Worm (Caenorhabditis elegans) whole organism, L4 larva: ENCODE results near the gene F13D12.3.
A peak's percentile ranks its signal among the peaks of the same experiment; 100 is the strongest.

ENCODE experiments used
- F10B5.3 ChIP-seq: sonication (generic microtip); optimal IDR thresholded peaks from 2 replicates; lab custom pipeline; 2016; ENCODE audit warnings: mild to moderate bottlenecking, missing genetic modification characterization, missing compliant biosample characterization
- F26F4.8 ChIP-seq: fragments of 200-800 bp; sonication (Bioruptor generic); conservative IDR thresholded peaks from 2 replicates; pipeline ENCODE4 v1.3.6; 2022; ENCODE audit warnings: missing genetic modification characterization, missing compliant biosample characterization
- F37D6.2 ChIP-seq: sonication (generic microtip); optimal IDR thresholded peaks from 2 replicates; lab custom pipeline; 2016; ENCODE audit warnings: mild to moderate bottlenecking, missing genetic modification characterization, missing compliant biosample characterization
- F49E8.2 ChIP-seq: sonication (generic microtip); optimal IDR thresholded peaks from 2 replicates; lab custom pipeline; 2016; ENCODE audit warnings: missing compliant biosample characterization, mild to moderate bottlenecking, missing genetic modification characterization, borderline replicate concordance
- R02D3.7 ChIP-seq: fragments of 150-350 bp; sonication (generic microtip); optimal IDR thresholded peaks from 3 replicates; lab custom pipeline; 2014; ENCODE audit warnings: missing biosample characterization, missing genetic modification characterization
- T20F7.1 ChIP-seq: fragments of 200-800 bp; sonication (Bioruptor generic); optimal IDR thresholded peaks from 2 replicates; lab custom pipeline; 2018; ENCODE audit warnings: mild to moderate bottlenecking, missing genetic modification characterization, missing compliant biosample characterization
- Y48G9A.11 ChIP-seq: fragments of 200-800 bp; sonication (Bioruptor generic); IDR thresholded peaks from 2 replicates; pipeline ENCODE4 v1.3.6; 2022; ENCODE audit warnings: missing genetic modification reagents, missing genetic modification characterization, missing compliant biosample characterization
- ZK546.5 ChIP-seq, 2 experiments: sonication (generic microtip); optimal IDR thresholded peaks; 2 replicates each; lab custom pipeline; 2017; ENCODE audit warnings: missing biosample characterization in 2 of 2, missing genetic modification characterization in 2 of 2
- arid-1 ChIP-seq: fragments of 200-800 bp; sonication (Bioruptor generic); conservative IDR thresholded peaks from 2 replicates; pipeline ENCODE4 v1.3.6; 2022; ENCODE audit warnings: missing genetic modification reagents, missing genetic modification characterization, missing compliant biosample characterization
- attf-4 ChIP-seq: sonication (generic microtip); optimal IDR thresholded peaks from 3 replicates; lab custom pipeline; 2017; ENCODE audit warnings: missing biosample characterization, missing genetic modification characterization
- ceh-28 ChIP-seq: fragments of 150-350 bp; optimal IDR thresholded peaks from 2 replicates; lab custom pipeline; 2014; ENCODE audit warnings: missing biosample characterization, missing genetic modification reagents, missing genetic modification characterization
- ceh-32 ChIP-seq: sonication (generic microtip); optimal IDR thresholded peaks from 2 replicates; lab custom pipeline; 2016; ENCODE audit warnings: mild to moderate bottlenecking, missing genetic modification characterization, missing compliant biosample characterization; ENCODE audit not compliant: poor library complexity
- ceh-44 ChIP-seq: fragments of 200-800 bp; sonication (Bioruptor generic); IDR thresholded peaks from 2 replicates; pipeline ENCODE4 v1.3.6; 2022; ENCODE audit warnings: missing genetic modification reagents, missing genetic modification characterization, missing compliant biosample characterization
- ceh-62 ChIP-seq: sonication (generic microtip); optimal IDR thresholded peaks from 2 replicates; lab custom pipeline; 2017; ENCODE audit warnings: missing biosample characterization, missing genetic modification characterization
- ctbp-1 ChIP-seq: fragments of 200-800 bp; sonication (Bioruptor generic); IDR thresholded peaks from 2 replicates; pipeline ENCODE4 v1.3.6; 2022; ENCODE audit warnings: missing genetic modification reagents, missing genetic modification characterization, missing compliant biosample characterization
- daf-8 ChIP-seq: fragments of 200-800 bp; sonication (Bioruptor generic); IDR thresholded peaks from 2 replicates; pipeline ENCODE4 v1.3.6; 2022; ENCODE audit warnings: missing genetic modification characterization, missing compliant biosample characterization
- dmd-9 ChIP-seq: fragments of 200-800 bp; sonication (Bioruptor generic); IDR thresholded peaks from 2 replicates; pipeline ENCODE4 v1.3.6; 2022; ENCODE audit warnings: missing genetic modification reagents, missing genetic modification characterization, missing compliant biosample characterization
- dve-1 ChIP-seq: sonication (generic microtip); optimal IDR thresholded peaks from 2 replicates; lab custom pipeline; 2017; ENCODE audit warnings: antibody characterized with exemption, mild to moderate bottlenecking, missing genetic modification characterization, missing compliant biosample characterization; ENCODE audit not compliant: insufficient read depth
- fkh-10 ChIP-seq: fragments of 150-350 bp; optimal IDR thresholded peaks from 2 replicates; lab custom pipeline; 2014; ENCODE audit warnings: missing biosample characterization, missing genetic modification reagents, missing genetic modification characterization
- hmg-1.1 ChIP-seq: fragments of 200-800 bp; sonication (Bioruptor generic); IDR thresholded peaks from 2 replicates; pipeline ENCODE4 v1.3.6; 2022; ENCODE audit warnings: missing genetic modification reagents, missing genetic modification characterization, missing compliant biosample characterization
- lin-13 ChIP-seq: fragments of 150-350 bp; optimal IDR thresholded peaks from 2 replicates; lab custom pipeline; 2014; ENCODE audit warnings: missing biosample characterization, missing genetic modification reagents, missing genetic modification characterization
- lin-29 ChIP-seq: fragments of 200-800 bp; sonication (Bioruptor generic); IDR thresholded peaks from 2 replicates; pipeline ENCODE4 v1.3.6; 2022; ENCODE audit warnings: missing genetic modification reagents, missing genetic modification characterization, missing compliant biosample characterization
- lin-38 ChIP-seq: fragments of 200-800 bp; sonication (Bioruptor generic); IDR thresholded peaks from 2 replicates; pipeline ENCODE4 v1.3.6; 2022; ENCODE audit warnings: missing genetic modification reagents, missing genetic modification characterization, missing compliant biosample characterization
- lir-3 ChIP-seq: sonication (generic microtip); optimal IDR thresholded peaks from 2 replicates; lab custom pipeline; 2016; ENCODE audit warnings: mild to moderate bottlenecking, missing genetic modification characterization, missing compliant biosample characterization
- lsy-2 ChIP-seq, 2 experiments: fragments of 150-350 bp in 1 of 2; sonication (generic microtip) in 1 of 2; optimal IDR thresholded peaks; 2 replicates each; lab custom pipeline; 2014 to 2017; ENCODE audit warnings: missing biosample characterization in 2 of 2, missing genetic modification characterization in 2 of 2
- mdt-29 ChIP-seq: fragments of 200-800 bp; sonication (Bioruptor generic); IDR thresholded peaks from 2 replicates; pipeline ENCODE4 v1.3.6; 2022; ENCODE audit warnings: missing genetic modification reagents, missing genetic modification characterization, missing compliant biosample characterization
- mep-1 ChIP-seq: fragments of 150-350 bp; sonication (generic microtip); optimal IDR thresholded peaks from 3 replicates; lab custom pipeline; 2014; ENCODE audit warnings: missing biosample characterization, missing genetic modification characterization
- mes-2 ChIP-seq: sonication (generic microtip); optimal IDR thresholded peaks from 2 replicates; lab custom pipeline; 2016; ENCODE audit warnings: missing genotype, mild to moderate bottlenecking, missing genetic modification characterization, missing compliant biosample characterization; ENCODE audit not compliant: poor library complexity, severe bottlenecking
- nhr-10 ChIP-seq: fragments of 150-350 bp; optimal IDR thresholded peaks from 2 replicates; lab custom pipeline; 2014; ENCODE audit warnings: missing biosample characterization, missing genetic modification characterization
- nhr-111 ChIP-seq: fragments of 200-800 bp; sonication (Bioruptor generic); optimal IDR thresholded peaks from 2 replicates; lab custom pipeline; 2018; ENCODE audit warnings: mild to moderate bottlenecking, missing genetic modification characterization, missing compliant biosample characterization
- nhr-237 ChIP-seq: sonication (generic microtip); optimal IDR thresholded peaks from 2 replicates; lab custom pipeline; 2017; ENCODE audit warnings: missing biosample characterization, missing genetic modification characterization
- nhr-48 ChIP-seq: sonication (generic microtip); optimal IDR thresholded peaks from 2 replicates; lab custom pipeline; 2016; ENCODE audit warnings: mild to moderate bottlenecking, missing genetic modification characterization, missing compliant biosample characterization
- nhr-6 ChIP-seq: fragments of 150-350 bp; optimal IDR thresholded peaks from 2 replicates; lab custom pipeline; 2014; ENCODE audit warnings: missing biosample characterization, missing genetic modification characterization
- nhr-77 ChIP-seq: fragments of 150-350 bp; optimal IDR thresholded peaks from 2 replicates; lab custom pipeline; 2014; ENCODE audit warnings: missing biosample characterization, missing genetic modification characterization
- pha-4 ChIP-seq, 2 experiments: fragments of 150-350 bp in 1 of 2; fragments of 200-800 bp in 1 of 2; sonication (Bioruptor generic) in 1 of 2; IDR thresholded peaks in 1 of 2; optimal IDR thresholded peaks in 1 of 2; 2 replicates each; pipeline versions ENCODE4 v1.3.6 to Lab custom; 2014 to 2022; ENCODE audit warnings: missing genetic modification characterization in 2 of 2, missing genetic modification reagents in 2 of 2, missing biosample characterization in 1 of 2, missing compliant biosample characterization in 1 of 2
- rbr-2 ChIP-seq: sonication (generic microtip); optimal IDR thresholded peaks from 2 replicates; lab custom pipeline; 2016; ENCODE audit warnings: missing genotype, missing genetic modification characterization, missing compliant biosample characterization
- sdz-12 ChIP-seq: fragments of 200-800 bp; sonication (Bioruptor generic); optimal IDR thresholded peaks from 2 replicates; lab custom pipeline; 2018; ENCODE audit warnings: mild to moderate bottlenecking, missing genetic modification characterization, missing compliant biosample characterization
- set-16 ChIP-seq: fragments of 200-800 bp; sonication (Bioruptor generic); IDR thresholded peaks from 2 replicates; pipeline ENCODE4 v1.3.6; 2022; ENCODE audit warnings: missing genetic modification reagents, missing genetic modification characterization, missing compliant biosample characterization
- snpc-1.2 ChIP-seq: fragments of 200-800 bp; sonication (Bioruptor generic); IDR thresholded peaks from 2 replicates; pipeline ENCODE4 v1.3.6; 2022; ENCODE audit warnings: missing genetic modification reagents, missing genetic modification characterization, missing compliant biosample characterization
- spr-1 ChIP-seq: sonication (generic microtip); optimal IDR thresholded peaks from 2 replicates; lab custom pipeline; 2016; ENCODE audit warnings: mild to moderate bottlenecking, missing genetic modification characterization, missing compliant biosample characterization
- unc-130 ChIP-seq: sonication (generic microtip); optimal IDR thresholded peaks from 2 replicates; lab custom pipeline; 2016; ENCODE audit warnings: missing genetic modification reagents, missing genetic modification characterization, missing compliant biosample characterization
- zfp-2 ChIP-seq: sonication (generic microtip); optimal IDR thresholded peaks from 2 replicates; lab custom pipeline; 2016; ENCODE audit warnings: mild to moderate bottlenecking, missing genetic modification characterization, missing compliant biosample characterization
- zip-11 ChIP-seq: fragments of 200-800 bp; sonication (Bioruptor generic); IDR thresholded peaks from 2 replicates; pipeline ENCODE4 v1.3.6; 2022; ENCODE audit warnings: missing genetic modification characterization, missing compliant biosample characterization

Gene F13D12.3

DNA sequence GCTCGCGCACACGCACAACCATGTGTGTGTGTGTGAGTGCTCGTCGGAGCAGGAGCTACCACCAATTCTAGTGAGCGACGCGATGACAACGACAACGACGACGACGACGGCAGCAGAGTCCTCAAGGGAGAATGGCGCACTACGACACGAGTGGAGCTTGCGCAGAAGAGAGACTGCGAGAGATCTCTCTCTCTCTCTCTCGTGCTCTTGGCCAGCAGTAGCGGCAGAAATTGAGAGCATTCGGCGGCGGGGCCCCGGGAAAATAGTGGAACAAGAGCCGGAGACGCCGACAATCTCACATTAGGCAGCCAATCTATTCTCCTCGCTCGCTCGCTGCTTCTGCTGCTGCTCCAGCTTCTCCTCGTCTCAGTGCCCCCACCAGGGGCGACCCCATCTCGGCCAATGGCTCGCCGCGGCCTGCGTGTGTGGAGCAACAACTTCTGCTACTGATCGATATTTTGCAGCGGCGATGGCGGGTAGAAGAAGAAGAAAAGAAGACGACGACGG, 26.6 kb downstream of the F13D12.3 start (continued):
- no peak for TF ChIP-seq mdt-29 (GFP tag; lab: Robert Waterston, UW)
- TF ChIP-seq nhr-6: peak; percentile 59
- TF ChIP-seq zfp-2 (tag; lab: Kevin White, UChicago): peak; percentile 5
- TF ChIP-seq snpc-1.2 (GFP tag; lab: Robert Waterston, UW): no peak
- no peak for TF ChIP-seq nhr-77 (tag; lab: Kevin White, UChicago)
- no peak for TF ChIP-seq lin-29
- peak; percentile 1 for TF ChIP-seq lin-13 (GFP tag; lab: Kevin White, UChicago)
- no peak for TF ChIP-seq F49E8.2
- peak; percentile 87 for TF ChIP-seq F37D6.2

DNA sequence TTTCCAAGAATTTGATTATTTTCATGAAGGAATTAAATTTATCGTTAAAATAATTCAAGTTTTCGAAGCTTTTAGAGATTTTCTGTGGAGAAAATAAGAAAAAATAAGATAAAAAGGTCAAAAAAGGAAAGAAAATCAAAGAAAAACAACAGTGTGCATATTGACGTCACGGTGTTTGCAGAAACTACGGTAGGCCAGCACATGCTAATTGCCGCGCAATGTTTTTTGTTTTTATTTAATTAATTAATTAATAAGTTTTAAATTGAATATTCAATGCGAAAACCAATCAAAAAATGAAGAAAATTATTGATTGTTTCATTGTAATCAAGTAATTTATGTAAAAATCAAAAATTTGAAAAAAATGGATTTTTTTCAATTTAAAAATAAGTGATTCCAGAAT, 27.7 kb downstream of the F13D12.3 start:
- TF ChIP-seq lir-3 (tag; lab: Kevin White, UChicago): no peak
- TF ChIP-seq nhr-111 (GFP tag; lab: Kevin White, UChicago): no peak
- TF ChIP-seq unc-130: no peak
- TF ChIP-seq T20F7.1 (GFP tag; lab: Kevin White, UChicago): peak; percentile 35
- TF ChIP-seq hmg-1.1 (GFP tag; lab: Robert Waterston, UW): no peak
- no peak for TF ChIP-seq sdz-12
- no peak for TF ChIP-seq snpc-1.2 (GFP tag; lab: Robert Waterston, UW)
- no peak for TF ChIP-seq arid-1 (GFP tag; lab: Robert Waterston, UW)
- 0 out of 2 replicates have a peak, but pooled peaks have one; percentile 9 for TF ChIP-seq lin-38 (GFP tag; lab: Robert Waterston, UW)
- TF ChIP-seq F26F4.8 (GFP tag; lab: Robert Waterston, UW): no peak
- peak; percentile 24 to 95 for TF ChIP-seq lsy-2 (tag; optimal IDR thresholded peaks at IDR 0.05; lab: Kevin White, UChicago)
- TF ChIP-seq mes-2 (tag; lab: Kevin White, UChicago): peak; percentile 15
- no peak for TF ChIP-seq Y48G9A.11 (GFP tag; lab: Robert Waterston, UW)
- no peak for TF ChIP-seq ceh-62

DNA sequence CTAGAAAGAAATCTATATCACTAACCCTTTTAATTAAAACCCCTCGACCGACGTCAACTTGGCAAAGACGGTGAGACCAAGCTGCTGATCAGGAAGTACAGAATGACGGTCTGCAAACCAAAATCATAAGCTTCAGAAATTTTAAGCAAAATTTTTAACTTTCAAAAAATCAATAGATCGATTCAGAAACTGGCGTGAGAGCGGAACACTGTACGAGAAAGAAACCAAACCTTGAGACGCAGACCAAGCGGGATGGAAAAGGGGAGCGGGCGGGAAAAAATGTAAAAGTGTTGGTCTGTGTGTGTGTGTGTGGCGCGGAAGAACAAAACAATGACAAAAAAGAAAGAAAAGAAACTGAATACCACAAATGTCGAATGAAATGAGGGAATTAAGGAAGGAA, 28.3 kb downstream of the F13D12.3 start, which contains the start of the genes F44E5.17 and gpb-1:
F44E5.17 (minus strand) TSS at position 101 of the 400 bp plus-strand sequence.
gpb-1 (minus strand) TSS at position 118 of the 400 bp plus-strand sequence.
- TF ChIP-seq pha-4 (GFP tag; IDR thresholded peaks at IDR 0.05; lab: Robert Waterston, UW) (0 out of 2 replicates have a peak, but pooled peaks have one; percentile 23), pha-4 (tag; optimal IDR thresholded peaks at IDR 0.05; lab: Kevin White, UChicago) (no peak), mep-1 (peak; percentile 20), set-16 (GFP tag; lab: Robert Waterston, UW) (no peak), lin-38 (GFP tag; lab: Robert Waterston, UW) (no peak), ceh-28 (tag; lab: Kevin White, UChicago) (peak; percentile 2), daf-8 (GFP tag; lab: Robert Waterston, UW) (no peak), dve-1 (tag; lab: Kevin White, UChicago) (peak; percentile 22), zip-11 (GFP tag; lab: Robert Waterston, UW) (no peak)

DNA sequence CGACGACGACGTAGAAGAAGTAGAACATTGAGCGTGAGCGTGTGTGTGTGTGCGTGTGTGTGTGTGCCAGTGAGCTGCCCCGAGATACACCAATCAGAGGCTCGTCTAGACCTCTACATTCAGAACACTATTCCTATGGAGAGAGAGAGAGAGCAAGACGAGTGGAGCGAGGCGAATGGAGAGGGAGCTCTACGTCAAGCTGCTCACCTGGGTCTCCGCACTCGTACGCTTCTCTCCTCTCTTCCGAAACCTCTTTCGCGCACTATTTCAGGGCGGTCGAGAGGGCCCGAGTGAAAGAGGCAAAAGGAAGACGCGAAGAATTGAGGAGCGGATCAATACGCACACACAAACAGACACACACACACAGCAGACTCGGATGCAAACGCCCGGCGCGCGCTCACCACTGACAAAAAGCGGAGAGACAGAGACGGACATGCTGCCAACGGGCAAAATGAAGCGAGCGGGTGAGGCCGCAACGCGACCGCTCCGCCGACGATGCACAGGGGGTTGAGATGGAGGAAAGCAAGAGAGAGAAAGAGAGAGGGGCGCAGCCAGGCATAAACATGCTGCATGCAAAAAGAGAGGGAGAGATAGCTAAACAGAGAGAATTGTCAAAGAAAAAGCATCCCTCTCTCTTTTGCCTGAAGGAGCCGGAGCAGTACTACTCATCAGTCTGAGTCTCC, 29.4 kb downstream of the F13D12.3 start:
- TF ChIP-seq nhr-48: peak; percentile 78
- peak; percentile 92 for TF ChIP-seq rbr-2
- TF ChIP-seq nhr-237: no peak
- peak; percentile 87 for TF ChIP-seq fkh-10 (GFP tag; lab: Kevin White, UChicago)
- TF ChIP-seq mdt-29 (GFP tag; lab: Robert Waterston, UW): peak; percentile 68; the same call in 1 of the 2 replicates
- TF ChIP-seq R02D3.7 (tag; lab: Kevin White, UChicago): no peak
- TF ChIP-seq dmd-9 (GFP tag; lab: Robert Waterston, UW): no peak
- TF ChIP-seq ctbp-1: peak; percentile 75
- TF ChIP-seq F10B5.3 (tag; lab: Kevin White, UChicago): peak; percentile 67
- TF ChIP-seq spr-1 (tag; lab: Kevin White, UChicago): peak; percentile 88
- TF ChIP-seq ceh-44 (GFP tag; lab: Robert Waterston, UW): 0 out of 2 replicates have a peak, but pooled peaks have one; percentile 18
- TF ChIP-seq attf-4 (tag; lab: Kevin White, UChicago): peak; percentile 8
- TF ChIP-seq zip-11 (GFP tag; lab: Robert Waterston, UW): no peak
- peak; percentile 51 for TF ChIP-seq ceh-32 (tag; lab: Kevin White, UChicago)
- peak; percentile 100 for TF ChIP-seq set-16 (GFP tag; lab: Robert Waterston, UW)
- TF ChIP-seq lir-3 (tag; lab: Kevin White, UChicago): peak; percentile 58
- TF ChIP-seq ZK546.5 (tag; optimal IDR thresholded peaks at IDR 0.05; lab: Kevin White, UChicago): peak in 1 of 2 experiments; percentile 50
- TF ChIP-seq sdz-12: no peak
- peak; percentile 2 for TF ChIP-seq nhr-10
- peak; percentile 81 for TF ChIP-seq ceh-28 (tag; lab: Kevin White, UChicago)
- TF ChIP-seq lin-13 (GFP tag; lab: Kevin White, UChicago): peak; percentile 51
